Worm (Caenorhabditis elegans) whole organism, mixed stage, embryonic: ENCODE measurements around the gene gmap-2.

Experiments
- elt-3 ChIP-seq: fragments of 150-350 bp; optimal IDR thresholded peaks from 2 replicates; lab custom pipeline; 2014; ENCODE audit warnings: missing biosample characterization, missing genetic modification characterization
- mep-1 ChIP-seq: fragments of 150-350 bp; optimal IDR thresholded peaks from 2 replicates; lab custom pipeline; 2017; ENCODE audit warnings: missing biosample characterization, missing genetic modification reagents, missing genetic modification characterization, inconsistent platforms
- unc-62 ChIP-seq: fragments of 150-350 bp; optimal IDR thresholded peaks from 2 replicates; lab custom pipeline; 2014; ENCODE audit warnings: missing biosample characterization, missing genetic modification reagents, missing genetic modification characterization

- TF ChIP-seq elt-3 (tag; lab: Kevin White, UChicago) = no peak
- no peak for TF ChIP-seq mep-1
- TF ChIP-seq unc-62 (GFP tag; lab: Kevin White, UChicago) = no peak
These were observed 44.1 kb upstream of the gmap-2 start, which contains the start of gene mff-1 for ce11 chrX:12987119-12987518.
